Worm (Caenorhabditis elegans) whole organism, early embryonic: ENCODE data around the gene F42C5.4.

Experiments
- F13C5.2 ChIP-seq: sonication (generic microtip); optimal IDR thresholded peaks from 2 replicates; lab custom pipeline; 2017; ENCODE audit warnings: mild to moderate bottlenecking, missing genetic modification characterization, inconsistent platforms, missing compliant biosample characterization
- flt-1 ChIP-seq: fragments of 200-800 bp; sonication (Bioruptor generic); IDR thresholded peaks from 2 replicates; pipeline ENCODE4 v1.3.6; 2022; ENCODE audit warnings: missing genetic modification characterization, missing compliant biosample characterization

DNA sequence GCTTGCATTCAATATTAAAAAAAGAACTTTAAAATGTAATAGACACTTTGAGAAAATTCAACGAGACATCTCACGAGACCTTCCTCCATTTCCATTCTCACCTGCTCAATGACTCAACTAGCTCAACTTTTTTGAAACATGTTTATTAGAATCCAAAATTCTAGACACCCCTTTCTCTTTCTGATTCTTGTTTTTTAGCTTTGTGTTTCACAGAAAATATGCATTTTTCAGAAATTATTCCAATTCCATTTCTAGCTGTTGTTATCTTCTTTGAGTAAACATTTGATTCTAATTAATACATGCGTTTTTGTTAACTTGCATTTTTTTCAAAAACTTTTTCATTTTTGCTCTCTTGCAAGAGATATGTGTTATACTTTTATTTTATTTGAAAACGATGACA, 9.6 kb upstream of the F42C5.4 start:
- TF ChIP-seq flt-1 (no peak), F13C5.2 (no peak)
